Fruit fly (Drosophila melanogaster): Measurements from ENCODE around the gene CG7879.

- TF ChIP-seq psq (optimal IDR thresholded peaks at IDR 0.05) (no peak), insv (optimal IDR thresholded peaks at IDR 0.05) (no peak)
Observed at dm6 chr3L:1547117-1547507, 21.3 kb downstream of the CG7879 start.

Measured in Kc167 (cell line).